Worm (Caenorhabditis elegans) whole organism, L1 larva: ENCODE measurements around the gene F17C8.6.

Source experiments
- C34B4.2 ChIP-seq: sonication (generic microtip); optimal IDR thresholded peaks from 2 replicates; lab custom pipeline; 2017; ENCODE audit warnings: mild to moderate bottlenecking, missing genetic modification characterization, missing compliant biosample characterization
- F16B12.6 ChIP-seq: fragments of 150-350 bp; optimal IDR thresholded peaks from 2 replicates; lab custom pipeline; 2014; ENCODE audit warnings: missing biosample characterization, missing genetic modification characterization
- Y116A8C.19 ChIP-seq: sonication (generic microtip); optimal IDR thresholded peaks from 2 replicates; lab custom pipeline; 2016; ENCODE audit warnings: missing compliant biosample characterization, missing genetic modification characterization, borderline replicate concordance
- ama-1 ChIP-seq: fragments of 150-350 bp; optimal IDR thresholded peaks from 2 replicates; lab custom pipeline; 2014
- ceh-63 ChIP-seq: fragments of 200-800 bp; sonication (Bioruptor generic); optimal IDR thresholded peaks from 2 replicates; lab custom pipeline; 2018; ENCODE audit warnings: mild to moderate bottlenecking, missing genetic modification characterization, missing compliant biosample characterization
- ceh-90 ChIP-seq: sonication (generic microtip); optimal IDR thresholded peaks from 2 replicates; lab custom pipeline; 2016; ENCODE audit warnings: missing genetic modification characterization, missing compliant biosample characterization
- efl-1 ChIP-seq, 4 experiments: fragments of 150-350 bp; optimal IDR thresholded peaks in 3 of 4; peaks in 1 of 4; 1 replicate in 1 of 4; 2 replicates in 3 of 4; lab custom pipeline; 2014; ENCODE audit warnings: missing biosample characterization in 2 of 4, missing genetic modification characterization in 2 of 4, missing genetic modification reagents in 2 of 4
- efl-3 ChIP-seq: fragments of 200-800 bp; sonication (Bioruptor generic); optimal IDR thresholded peaks from 2 replicates; lab custom pipeline; 2018; ENCODE audit warnings: mild to moderate bottlenecking, missing genetic modification characterization, missing compliant biosample characterization
- elt-2 ChIP-seq: sonication (generic microtip); optimal IDR thresholded peaks from 2 replicates; lab custom pipeline; 2016; ENCODE audit warnings: missing genetic modification characterization, mild to moderate bottlenecking, inconsistent platforms, missing compliant biosample characterization, missing genetic modification reagents
- elt-3 ChIP-seq, 6 experiments: fragments of 150-350 bp in 1 of 6; sonication (generic microtip); optimal IDR thresholded peaks; 2 replicates each; lab custom pipeline; 2017 to 2018; ENCODE audit warnings: missing biosample characterization in 6 of 6, missing genetic modification characterization in 6 of 6, inconsistent platforms in 1 of 6
- ets-5 ChIP-seq: fragments of 200-800 bp; sonication (Bioruptor generic); IDR thresholded peaks from 2 replicates; pipeline ENCODE4 v1.3.6; 2022; ENCODE audit warnings: missing genetic modification characterization, missing compliant biosample characterization
- grh-1 ChIP-seq: fragments of 200-800 bp; sonication (Bioruptor generic); IDR thresholded peaks from 2 replicates; pipeline ENCODE4 v1.3.6; 2022; ENCODE audit warnings: missing genetic modification reagents, missing genetic modification characterization, missing compliant biosample characterization
- hlh-17 ChIP-seq: fragments of 200-800 bp; sonication (Bioruptor generic); optimal IDR thresholded peaks from 2 replicates; lab custom pipeline; 2018; ENCODE audit warnings: missing genetic modification characterization, mild to moderate bottlenecking, missing compliant biosample characterization, moderate library complexity, borderline replicate concordance
- hpl-2 ChIP-seq: fragments of 150-350 bp; optimal IDR thresholded peaks from 2 replicates; lab custom pipeline; 2014; ENCODE audit warnings: missing biosample characterization, missing genetic modification reagents, missing genetic modification characterization
- lin-14 ChIP-seq: fragments of 200-800 bp; sonication (Bioruptor generic); optimal IDR thresholded peaks from 2 replicates; lab custom pipeline; 2018; ENCODE audit warnings: mild to moderate bottlenecking, missing genetic modification characterization, moderate library complexity, missing compliant biosample characterization
- lin-35 ChIP-seq, 2 experiments: fragments of 150-350 bp; optimal IDR thresholded peaks; 2 replicates each; lab custom pipeline; 2014; ENCODE audit warnings: missing biosample characterization in 2 of 2, missing genetic modification characterization in 2 of 2, missing genetic modification reagents in 2 of 2
- mab-9 ChIP-seq: fragments of 200-800 bp; sonication (Bioruptor generic); IDR thresholded peaks from 2 replicates; pipeline ENCODE4 v1.3.6; 2022; ENCODE audit warnings: missing genetic modification reagents, missing genetic modification characterization, missing compliant biosample characterization
- mdl-1 ChIP-seq, 2 experiments: fragments of 150-350 bp; optimal IDR thresholded peaks; 2 replicates each; lab custom pipeline; 2014 to 2017; ENCODE audit warnings: missing biosample characterization in 2 of 2, missing genetic modification characterization in 2 of 2, inconsistent platforms in 1 of 2
- mef-2 ChIP-seq: fragments of 150-350 bp; optimal IDR thresholded peaks from 2 replicates; lab custom pipeline; 2014; ENCODE audit warnings: missing biosample characterization, missing genetic modification characterization
- nhr-11 ChIP-seq: fragments of 150-350 bp; optimal IDR thresholded peaks from 2 replicates; lab custom pipeline; 2014; ENCODE audit warnings: missing biosample characterization, missing genetic modification characterization
- nhr-19 ChIP-seq: fragments of 200-800 bp; sonication (Bioruptor generic); conservative IDR thresholded peaks from 2 replicates; pipeline ENCODE4 v1.3.6; 2022; ENCODE audit warnings: missing genetic modification characterization, missing compliant biosample characterization
- nhr-20 ChIP-seq: sonication (generic microtip); optimal IDR thresholded peaks from 2 replicates; lab custom pipeline; 2016; ENCODE audit warnings: mild to moderate bottlenecking, missing genetic modification characterization, missing compliant biosample characterization
- nhr-237 ChIP-seq: fragments of 150-350 bp; optimal IDR thresholded peaks from 2 replicates; lab custom pipeline; 2014; ENCODE audit warnings: missing biosample characterization, missing genetic modification characterization
- nhr-76 ChIP-seq: sonication (generic microtip); optimal IDR thresholded peaks from 2 replicates; lab custom pipeline; 2017; ENCODE audit warnings: missing biosample characterization, missing genetic modification characterization
- pax-3 ChIP-seq: fragments of 200-800 bp; sonication (Bioruptor generic); optimal IDR thresholded peaks from 2 replicates; lab custom pipeline; 2018; ENCODE audit warnings: mild to moderate bottlenecking, missing genetic modification characterization, moderate library complexity, missing compliant biosample characterization
- snpc-4 ChIP-seq: fragments of 150-350 bp; optimal IDR thresholded peaks from 2 replicates; lab custom pipeline; 2014; ENCODE audit warnings: missing biosample characterization, missing genetic modification characterization
- snu-23 ChIP-seq: sonication (generic microtip); optimal IDR thresholded peaks from 2 replicates; lab custom pipeline; 2016; ENCODE audit warnings: missing genetic modification characterization, missing compliant biosample characterization
- sup-37 ChIP-seq: fragments of 200-800 bp; sonication (Bioruptor generic); optimal IDR thresholded peaks from 2 replicates; lab custom pipeline; 2018; ENCODE audit warnings: mild to moderate bottlenecking, missing genetic modification characterization, missing compliant biosample characterization
- tbx-2 ChIP-seq: sonication (generic microtip); optimal IDR thresholded peaks from 2 replicates; lab custom pipeline; 2016; ENCODE audit warnings: missing genetic modification characterization, missing compliant biosample characterization
- tlp-1 ChIP-seq: fragments of 150-350 bp; optimal IDR thresholded peaks from 2 replicates; lab custom pipeline; 2014; ENCODE audit warnings: missing biosample characterization, missing genetic modification characterization
- unc-130 ChIP-seq: fragments of 150-350 bp; optimal IDR thresholded peaks from 2 replicates; lab custom pipeline; 2017; ENCODE audit warnings: missing biosample characterization, missing genetic modification characterization, inconsistent platforms
- unc-62 ChIP-seq: fragments of 150-350 bp; optimal IDR thresholded peaks from 2 replicates; lab custom pipeline; 2014; ENCODE audit warnings: missing biosample characterization, missing genetic modification reagents, missing genetic modification characterization
- zip-4 ChIP-seq: fragments of 200-800 bp; sonication (Bioruptor generic); optimal IDR thresholded peaks from 2 replicates; lab custom pipeline; 2018; ENCODE audit warnings: mild to moderate bottlenecking, missing genetic modification characterization, moderate library complexity, missing compliant biosample characterization
- ztf-11 ChIP-seq, 2 experiments: sonication (generic microtip); optimal IDR thresholded peaks; 2 replicates each; lab custom pipeline; 2016 to 2017; ENCODE audit warnings: missing genetic modification characterization in 2 of 2, missing biosample characterization in 1 of 2, missing compliant biosample characterization in 1 of 2
- ztf-4 ChIP-seq: fragments of 150-350 bp; optimal IDR thresholded peaks from 2 replicates; lab custom pipeline; 2014; ENCODE audit warnings: missing biosample characterization, missing genetic modification characterization

Gene F17C8.6

DNA sequence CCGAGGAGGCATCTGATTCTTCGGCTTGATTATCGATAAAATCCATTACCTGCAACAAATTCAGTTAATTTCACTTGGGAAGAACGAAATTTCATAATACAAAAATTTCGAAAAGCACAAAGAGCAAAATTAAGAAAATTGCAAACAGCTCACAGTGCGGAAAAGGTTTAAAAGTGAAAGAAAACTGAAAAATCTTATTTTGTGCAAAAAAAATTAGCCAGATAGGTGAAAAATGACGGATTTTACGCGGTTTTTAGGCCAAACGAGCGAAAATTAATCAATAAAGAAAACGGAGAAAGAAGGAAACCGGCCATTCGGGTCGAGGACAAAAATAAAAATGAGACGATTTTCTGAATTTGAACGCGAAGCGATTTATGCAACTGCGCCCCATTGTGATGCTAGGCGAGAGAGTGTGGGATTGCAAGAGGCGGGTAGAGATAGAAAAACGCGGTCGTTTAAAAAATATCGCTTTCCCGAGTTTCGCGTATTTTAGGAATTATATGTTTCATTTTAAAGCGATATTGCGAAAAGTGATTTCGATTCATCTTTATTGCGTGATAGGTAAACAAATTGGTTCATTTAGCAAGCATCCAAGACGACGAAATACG is 25.1 kb downstream of the F17C8.6 start, which contains the start of gene emb-5 (continued):
- peak; percentile 36 for TF ChIP-seq sup-37
- no peak for TF ChIP-seq snpc-4 (tag; lab: Kevin White, UChicago)
- no peak for TF ChIP-seq nhr-11 (tag; lab: Kevin White, UChicago)
- TF ChIP-seq lin-35 (GFP tag; optimal IDR thresholded peaks at IDR 0.05; lab: Kevin White, UChicago): peak; percentile 96 to 98
- TF ChIP-seq nhr-76 (tag; lab: Kevin White, UChicago): no peak

ce11 chrIII:4715088-4715487 is 30.7 kb downstream of the F17C8.6 start, which contains the start of gene him-18:
Gene him-18, minus strand, starts transcription at chrIII:4715188.
- no peak for TF ChIP-seq lin-14
- TF ChIP-seq mdl-1 (tag; optimal IDR thresholded peaks at IDR 0.05; lab: Kevin White, UChicago): no peak
- TF ChIP-seq efl-3 (GFP tag; lab: Kevin White, UChicago): no peak
- no peak for TF ChIP-seq hpl-2
- no peak for TF ChIP-seq unc-130 (tag; lab: Kevin White, UChicago)
- no peak for TF ChIP-seq tbx-2
- no peak for TF ChIP-seq ceh-90
- no peak for TF ChIP-seq unc-62 (GFP tag; lab: Kevin White, UChicago)
- no peak for TF ChIP-seq nhr-237 (tag; lab: Kevin White, UChicago)
- no peak for TF ChIP-seq mab-9 (GFP tag; lab: Robert Waterston, UW)

ce11 chrIII:4708909-4709308 is 36.9 kb downstream of the F17C8.6 start, which contains the start of gene T04A8.18:
Gene T04A8.18, plus strand, starts transcription at chrIII:4709209.
- TF ChIP-seq unc-62 (GFP tag; lab: Kevin White, UChicago) (no peak), ztf-11 (tag; optimal IDR thresholded peaks at IDR 0.05; lab: Kevin White, UChicago) (no peak), ztf-4 (tag; lab: Kevin White, UChicago) (no peak), ets-5 (GFP tag; lab: Robert Waterston, UW) (no peak), elt-3 (tag; optimal IDR thresholded peaks at IDR 0.05; lab: Kevin White, UChicago) (no peak), tlp-1 (no peak), snpc-4 (tag; lab: Kevin White, UChicago) (no peak), F16B12.6 (tag; lab: Kevin White, UChicago) (no peak), hlh-17 (GFP tag; lab: Kevin White, UChicago) (no peak), ceh-63 (GFP tag; lab: Kevin White, UChicago) (no peak), pax-3 (tag; lab: Kevin White, UChicago) (no peak), elt-2 (tag; lab: Kevin White, UChicago) (no peak), mef-2 (tag; lab: Kevin White, UChicago) (no peak), snu-23 (GFP tag; lab: Kevin White, UChicago) (no peak), nhr-20 (tag; lab: Kevin White, UChicago) (no peak)

ce11 chrIII:4706678-4707077 is 39.2 kb downstream of the F17C8.6 start, which contains the start of gene T04A8.13:
Gene T04A8.13, plus strand, starts transcription at chrIII:4706978.
- no peak for TF ChIP-seq ceh-63 (GFP tag; lab: Kevin White, UChicago)
- no peak for TF ChIP-seq efl-1 (optimal IDR thresholded peaks at IDR 0.05; lab: Kevin White, UChicago)
- peak in 1 of 2 experiments; percentile 2 for TF ChIP-seq efl-1 (GFP tag; optimal IDR thresholded peaks at IDR 0.05 in 1 of 2; lab: Kevin White, UChicago)

- TF ChIP-seq C34B4.2 (tag; lab: Kevin White, UChicago) (no peak), nhr-19 (GFP tag; lab: Robert Waterston, UW) (no peak), zip-4 (no peak), Y116A8C.19 (tag; lab: Kevin White, UChicago) (no peak), grh-1 (GFP tag; lab: Robert Waterston, UW) (no peak), ama-1 (lab: Kevin White, UChicago) (no peak), ztf-11 (tag; optimal IDR thresholded peaks at IDR 0.05; lab: Kevin White, UChicago) (no peak), sup-37 (no peak)
Observed at ce11 chrIII:4705207-4705606, 40.6 kb downstream of the F17C8.6 start, which contains the start of gene pgap-2. Gene pgap-2, plus strand, starts transcription at chrIII:4705507.
